Worm (Caenorhabditis elegans): ENCODE data around the gene T14E8.2.
A peak's percentile ranks its signal among the peaks of the same experiment; 100 is the strongest.

The T14E8.2 gene

ce11 chrX:6593178-6593786, 50.5 kb downstream of the T14E8.2 start (continued):
- TF ChIP-seq che-1 (tag; optimal IDR thresholded peaks at IDR 0.05): peak; percentile 88
- peak; percentile 84 for TF ChIP-seq sox-4 (tag; optimal IDR thresholded peaks at IDR 0.05)
- TF ChIP-seq fkh-10 (GFP tag; optimal IDR thresholded peaks at IDR 0.05): peak; percentile 81
- peak; percentile 81 for TF ChIP-seq ceh-18 (tag; optimal IDR thresholded peaks at IDR 0.05)
- TF ChIP-seq syd-9 (tag; optimal IDR thresholded peaks at IDR 0.05): peak; percentile 94
- peak; percentile 90 for TF ChIP-seq ceh-19 (GFP tag; optimal IDR thresholded peaks at IDR 0.05)
- peak; percentile 77 for TF ChIP-seq C08G9.2 (tag; optimal IDR thresholded peaks at IDR 0.05)
- TF ChIP-seq ceh-45 (GFP tag; IDR thresholded peaks at IDR 0.05): peak; percentile 94
- peak; percentile 86 for TF ChIP-seq nhr-232 (tag; optimal IDR thresholded peaks at IDR 0.05)
- no peak for TF ChIP-seq pha-4 (tag; optimal IDR thresholded peaks at IDR 0.05)
- TF ChIP-seq dve-1 (tag; optimal IDR thresholded peaks at IDR 0.05): peak; percentile 66
- TF ChIP-seq ceh-24 (tag; optimal IDR thresholded peaks at IDR 0.05): peak; percentile 67
- peak; percentile 40 for TF ChIP-seq ets-4 (tag; optimal IDR thresholded peaks at IDR 0.05)
- peak; percentile 64 for TF ChIP-seq ahr-1 (tag; optimal IDR thresholded peaks at IDR 0.05)
- peak; percentile 58 for TF ChIP-seq pag-3 (tag; optimal IDR thresholded peaks at IDR 0.05; ENCODE audit: borderline replicate concordance)
- TF ChIP-seq ceh-48 (tag; optimal IDR thresholded peaks at IDR 0.05): peak; percentile 80
- peak; percentile 74 for TF ChIP-seq F13H6.1 (tag; optimal IDR thresholded peaks at IDR 0.05)
- TF ChIP-seq mec-3 (tag; optimal IDR thresholded peaks at IDR 0.05; ENCODE audit: borderline replicate concordance): no peak
- peak; percentile 85 for TF ChIP-seq pat-9 (tag; optimal IDR thresholded peaks at IDR 0.05)
- peak; percentile 92 for TF ChIP-seq ref-2 (tag; optimal IDR thresholded peaks at IDR 0.05)
- no peak for TF ChIP-seq ceh-30 (tag; optimal IDR thresholded peaks at IDR 0.05)
- TF ChIP-seq unc-55 (GFP tag; optimal IDR thresholded peaks at IDR 0.05): no peak
- TF ChIP-seq madf-2 (tag; optimal IDR thresholded peaks at IDR 0.05): peak; percentile 85
- TF ChIP-seq sdc-2 (tag; optimal IDR thresholded peaks at IDR 0.05): peak; percentile 88
- peak; percentile 61 for TF ChIP-seq ceh-9 (tag; optimal IDR thresholded peaks at IDR 0.05)
- TF ChIP-seq unc-42 (tag; optimal IDR thresholded peaks at IDR 0.05): peak; percentile 57
- TF ChIP-seq ceh-31 (tag; optimal IDR thresholded peaks at IDR 0.05): peak; percentile 54
- peak; percentile 87 for TF ChIP-seq dmd-4 (tag; optimal IDR thresholded peaks at IDR 0.05; ENCODE audit: borderline replicate concordance)
- TF ChIP-seq elt-4 (tag; optimal IDR thresholded peaks at IDR 0.05): no peak
- peak; percentile 83 for TF ChIP-seq K02D7.2 (tag; optimal IDR thresholded peaks at IDR 0.05)
- TF ChIP-seq pqm-1 (tag; optimal IDR thresholded peaks at IDR 0.05): peak; percentile 83
- TF ChIP-seq pros-1 (tag; optimal IDR thresholded peaks at IDR 0.05): no peak
- TF ChIP-seq sox-2 (GFP tag; IDR thresholded peaks at IDR 0.05): peak; percentile 82
- TF ChIP-seq hlh-13 (GFP tag; optimal IDR thresholded peaks at IDR 0.05): peak; percentile 83

Data from whole organism, late embryonic.